Fruit fly (Drosophila melanogaster): Measurements from ENCODE around the gene elm.

Gene elm

DNA sequence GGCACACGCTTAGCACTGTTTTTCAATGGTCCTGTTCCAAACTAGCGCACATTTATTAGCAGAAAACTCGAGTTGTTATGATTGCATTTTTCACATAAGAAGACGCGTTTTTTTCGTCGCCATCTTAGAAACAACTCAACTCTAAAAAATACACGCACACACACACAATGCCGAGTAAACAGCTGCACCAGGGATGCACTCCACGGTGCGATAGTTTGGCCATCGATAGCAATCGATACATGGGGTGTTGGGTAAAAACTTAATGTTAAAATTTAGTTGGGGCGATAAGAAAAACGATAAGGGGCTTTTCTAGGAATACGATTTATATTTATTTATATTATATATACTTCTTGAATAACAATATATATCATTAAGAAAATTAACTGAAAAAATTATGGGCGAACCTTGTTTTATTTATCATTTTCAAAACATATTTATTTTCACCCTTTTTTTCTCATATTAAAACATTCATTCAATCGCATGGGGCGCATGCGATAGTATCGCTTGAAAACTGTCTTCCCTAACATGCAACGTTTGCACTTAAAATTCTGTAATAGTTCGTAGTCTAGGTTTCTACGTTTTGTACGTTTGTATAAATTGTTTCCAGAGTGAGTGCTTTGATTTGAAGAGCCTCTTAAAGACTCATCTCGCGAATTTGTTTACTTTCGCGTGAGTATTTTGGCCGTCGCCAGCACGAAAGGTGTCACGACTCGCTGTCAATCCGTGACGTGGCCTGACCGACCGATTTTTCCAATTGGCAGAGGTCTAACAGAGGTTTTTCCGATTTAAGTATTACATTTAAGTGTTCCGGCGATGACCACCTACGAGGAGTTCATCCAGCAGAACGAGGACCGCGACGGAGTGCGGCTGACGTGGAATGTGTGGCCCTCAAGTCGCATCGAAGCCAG is 5.8 kb downstream of the elm start, which contains the start of the genes MTA1-like and Sec23 (continued):
- peak; percentile 55 for TF ChIP-seq sisA (GFP tag; IDR thresholded peaks at IDR 0.05)
- peak; percentile 44; the same call in 1 of the 2 replicates for TF ChIP-seq lmd (GFP tag; IDR thresholded peaks at IDR 0.05)
- TF ChIP-seq Ets65A (GFP tag): peak; percentile 93
- peak; percentile 92 for TF ChIP-seq sqz (GFP tag; optimal IDR thresholded peaks at IDR 0.05)
- TF ChIP-seq CG9797 (GFP tag; optimal IDR thresholded peaks at IDR 0.05): peak; percentile 35
- TF ChIP-seq CG7987 (GFP tag; optimal IDR thresholded peaks at IDR 0.05): no peak
- TF ChIP-seq sens-2 (GFP tag; IDR thresholded peaks at IDR 0.05): no peak
- peak; percentile 65 for TF ChIP-seq CG2678 (tag; optimal IDR thresholded peaks at IDR 0.05)
- no peak for TF ChIP-seq CG11247 (GFP tag; IDR thresholded peaks at IDR 0.05)
- no peak for TF ChIP-seq gce (GFP tag; IDR thresholded peaks at IDR 0.05)
- TF ChIP-seq H15 (GFP tag; IDR thresholded peaks at IDR 0.05): peak; percentile 17; the same call in 1 of the 3 replicates
- TF ChIP-seq mirr (GFP tag; optimal IDR thresholded peaks at IDR 0.05): no peak
- no peak for TF ChIP-seq pum (GFP tag; optimal IDR thresholded peaks at IDR 0.05)
- TF ChIP-seq NC2α (GFP tag; optimal IDR thresholded peaks at IDR 0.05): no peak
- TF ChIP-seq CG14441 (GFP tag; IDR thresholded peaks at IDR 0.05): peak; percentile 25; the same call in 1 of the 2 replicates
- TF ChIP-seq CG10462 (GFP tag; optimal IDR thresholded peaks at IDR 0.05): peak; percentile 31
- no peak for TF ChIP-seq nau (GFP tag; optimal IDR thresholded peaks at IDR 0.05)
- no peak for TF ChIP-seq shn (GFP tag; optimal IDR thresholded peaks at IDR 0.05)
- TF ChIP-seq jumu (GFP tag; optimal IDR thresholded peaks at IDR 0.05): no peak
- TF ChIP-seq pb (GFP tag; optimal IDR thresholded peaks at IDR 0.05): no peak
- no peak for TF ChIP-seq Hand (GFP tag; optimal IDR thresholded peaks at IDR 0.05)
- peak; percentile 80 for TF ChIP-seq CG9932 (GFP tag; IDR thresholded peaks at IDR 0.05)
- peak; percentile 8 for TF ChIP-seq CG17912 (GFP tag; optimal IDR thresholded peaks at IDR 0.05)
- peak; percentile 94 for TF ChIP-seq sna (GFP tag; IDR thresholded peaks at IDR 0.05; ENCODE audit: partially characterized antibody)
- peak; percentile 49 for TF ChIP-seq CG1603 (tag; optimal IDR thresholded peaks at IDR 0.05)
- TF ChIP-seq HLHmδ (GFP tag; optimal IDR thresholded peaks at IDR 0.05): peak; percentile 41
- no peak for TF ChIP-seq CG2199 (GFP tag; IDR thresholded peaks at IDR 0.05)
- no peak for TF ChIP-seq CG10274 (GFP tag; optimal IDR thresholded peaks at IDR 0.05)
- no peak for TF ChIP-seq Dip2 (GFP tag; IDR thresholded peaks at IDR 0.05)
- TF ChIP-seq Asciz (GFP tag; optimal IDR thresholded peaks at IDR 0.05): no peak
- peak; percentile 43 for TF ChIP-seq Chrac-16 (GFP tag; optimal IDR thresholded peaks at IDR 0.05)
- no peak for TF ChIP-seq CG12769 (tag; optimal IDR thresholded peaks at IDR 0.05)
- TF ChIP-seq Nf-YB (GFP tag; optimal IDR thresholded peaks at IDR 0.05): peak; percentile 36
- TF ChIP-seq CG12236 (GFP tag; optimal IDR thresholded peaks at IDR 0.05): no peak
- no peak for TF ChIP-seq CG3838 (GFP tag; optimal IDR thresholded peaks at IDR 0.05)
- TF ChIP-seq fru (optimal IDR thresholded peaks at IDR 0.05): no peak
- no peak for TF ChIP-seq gro (GFP tag; optimal IDR thresholded peaks at IDR 0.05)
- TF ChIP-seq ttk (GFP tag; IDR thresholded peaks at IDR 0.05): peak; percentile 37; the same call in 1 of the 2 replicates
- TF ChIP-seq nerfin-1 (tag; optimal IDR thresholded peaks at IDR 0.05): peak; percentile 9
- peak; percentile 80 for TF ChIP-seq tna (GFP tag; IDR thresholded peaks at IDR 0.05; ENCODE audit: partially characterized antibody)
- peak; percentile 91 for TF ChIP-seq row (GFP tag; IDR thresholded peaks at IDR 0.05)
- TF ChIP-seq CTCF (GFP tag; optimal IDR thresholded peaks at IDR 0.05): peak; percentile 35
- peak; percentile 61 for TF ChIP-seq Hmr (GFP tag; optimal IDR thresholded peaks at IDR 0.05)
- TF ChIP-seq CG15696 (tag; optimal IDR thresholded peaks at IDR 0.05): peak; percentile 49
- TF ChIP-seq zen (tag; optimal IDR thresholded peaks at IDR 0.05): peak; percentile 58
- no peak for TF ChIP-seq Trl (optimal IDR thresholded peaks at IDR 0.05)
- TF ChIP-seq Trl (GFP tag; optimal IDR thresholded peaks at IDR 0.05): peak; percentile 14
- peak; percentile 66 for TF ChIP-seq CG10543 (GFP tag; optimal IDR thresholded peaks at IDR 0.05)
- peak; percentile 95 for TF ChIP-seq CG14860 (GFP tag; IDR thresholded peaks at IDR 0.05; ENCODE audit: partially characterized antibody)
- TF ChIP-seq PHDP (tag; optimal IDR thresholded peaks at IDR 0.05): peak; percentile 48

Data from whole organism, embryonic.